Fruit fly (Drosophila melanogaster) Kc167 (cell line): Measurements from ENCODE around the gene Marcal1.

Experiments
- Myc ChIP-seq: fragments of >200 bp; optimal IDR thresholded peaks from 2 replicates; lab custom pipeline; 2017; ENCODE audit warnings: missing external identifiers
- h ChIP-seq: fragments of >200 bp; optimal IDR thresholded peaks from 3 replicates; lab custom pipeline; 2018; ENCODE audit warnings: missing external identifiers
- insv ChIP-seq: fragments of >200 bp; optimal IDR thresholded peaks from 3 replicates; lab custom pipeline; 2018; ENCODE audit warnings: missing external identifiers
- psq ChIP-seq: fragments of >200 bp; optimal IDR thresholded peaks from 2 replicates; lab custom pipeline; 2017; ENCODE audit warnings: missing external identifiers
- ttk ChIP-seq: sonication (Bioruptor generic); optimal IDR thresholded peaks from 2 replicates; lab custom pipeline; 2017; ENCODE audit warnings: missing external identifiers

DNA sequence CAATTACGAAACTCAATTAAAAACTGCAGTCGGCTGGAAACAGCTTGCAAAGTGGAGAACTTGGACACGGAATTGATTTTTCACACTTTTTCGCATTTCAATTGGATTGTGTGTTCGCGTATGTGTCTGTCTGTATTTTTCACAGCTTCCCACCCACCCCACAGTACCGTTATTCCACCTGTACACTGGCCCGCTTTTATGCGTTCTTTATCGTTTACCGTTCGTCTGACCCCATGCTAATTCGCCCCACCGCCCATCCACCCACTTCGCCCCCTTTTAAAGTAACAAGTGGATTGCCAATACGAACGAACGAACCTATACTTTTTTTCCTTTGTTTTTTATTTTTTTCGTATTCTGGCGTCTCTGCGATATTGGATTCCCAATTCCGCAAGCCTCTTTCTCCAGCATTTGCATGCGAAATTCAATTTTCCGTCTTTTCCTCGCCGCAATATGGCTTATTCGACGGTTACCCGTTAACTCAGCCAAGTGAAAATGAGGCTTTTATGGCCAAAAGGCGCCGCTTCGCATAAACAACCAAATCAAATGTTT lies 26.9 kb downstream of the Marcal1 start:
- TF ChIP-seq ttk (lab: Kevin White, UChicago), result no peak
- no peak for TF ChIP-seq Myc (lab: Kevin White, UChicago)
- no peak for TF ChIP-seq psq (lab: Kevin White, UChicago)
- TF ChIP-seq insv (lab: Kevin White, UChicago), result no peak
- no peak for TF ChIP-seq h
